Worm (Caenorhabditis elegans): Measurements from ENCODE around the gene natc-1.

ce11 chrV:8507324-8507723 lies 45.2 kb downstream of the natc-1 start, which contains the start of gene ZK994.6:
- TF ChIP-seq nhr-76 (tag; optimal IDR thresholded peaks at IDR 0.05) (no peak), tbx-2 (tag; optimal IDR thresholded peaks at IDR 0.05) (no peak), unc-62 (GFP tag; optimal IDR thresholded peaks at IDR 0.05) (no peak), nhr-25 (tag; optimal IDR thresholded peaks at IDR 0.05) (no peak), unc-39 (tag; optimal IDR thresholded peaks at IDR 0.05) (no peak), lin-39 (tag; optimal IDR thresholded peaks at IDR 0.05) (no peak), nhr-77 (tag; optimal IDR thresholded peaks at IDR 0.05) (no peak), ztf-11 (tag; optimal IDR thresholded peaks at IDR 0.05) (no peak), elt-3 (tag; optimal IDR thresholded peaks at IDR 0.05) (no peak), sea-2 (GFP tag; optimal IDR thresholded peaks at IDR 0.05) (no peak)

All from whole organism, L3 larva.